Worm (Caenorhabditis elegans): ENCODE data around the gene R09E10.2.

DNA sequence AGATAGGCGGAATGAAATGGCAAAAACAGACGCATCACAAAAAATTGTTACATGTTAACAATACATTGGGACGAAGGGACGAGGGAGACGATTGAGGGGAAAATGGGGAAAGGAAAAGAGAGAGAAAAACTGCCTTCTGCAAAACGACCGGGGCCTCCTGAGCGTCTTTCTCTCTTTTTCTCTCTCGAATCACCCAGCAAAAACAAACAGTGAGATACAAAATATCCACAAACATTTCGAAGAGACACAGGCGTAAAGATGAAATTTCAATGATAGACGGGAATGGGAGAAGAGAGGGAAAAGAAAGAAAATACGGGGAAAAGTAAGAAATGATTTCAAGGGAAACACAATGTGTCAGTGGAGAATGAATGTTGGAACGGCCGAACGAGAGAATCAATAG is 27.9 kb upstream of the R09E10.2 start:
- TF ChIP-seq repo-1 (tag; optimal IDR thresholded peaks at IDR 0.05) (no peak), ztf-18 (tag; optimal IDR thresholded peaks at IDR 0.05) (no peak), lin-35 (GFP tag; optimal IDR thresholded peaks at IDR 0.05) (no peak), F57C9.4 (tag; optimal IDR thresholded peaks at IDR 0.05) (no peak), cebp-1 (GFP tag; IDR thresholded peaks at IDR 0.05) (no peak), cebp-1 (tag; optimal IDR thresholded peaks at IDR 0.05) (no peak), ama-1 (optimal IDR thresholded peaks at IDR 0.05) (no peak), ama-1 (GFP tag; optimal IDR thresholded peaks at IDR 0.05) (no peak), ceh-40 (GFP tag; IDR thresholded peaks at IDR 0.05) (no peak), B0035.1 (tag; optimal IDR thresholded peaks at IDR 0.05) (no peak), zim-3 (tag; optimal IDR thresholded peaks at IDR 0.05) (no peak), mes-4 (tag; optimal IDR thresholded peaks at IDR 0.05) (no peak), snpc-3.4 (tag; optimal IDR thresholded peaks at IDR 0.05) (no peak)

All from whole organism, young adult.